Fruit fly (Drosophila melanogaster) whole organism, pupa: ENCODE data around the gene CG17375.

ENCODE experiments used
- CG15710 ChIP-seq: fragments of 200-800 bp; sonication (Bioruptor generic); optimal IDR thresholded peaks from 2 replicates; lab custom pipeline; 2018; ENCODE audit warnings: missing biosample characterization, mild to moderate bottlenecking, missing genetic modification characterization, moderate library complexity
- CG32121 ChIP-seq: fragments of 200-800 bp; sonication (Bioruptor generic); IDR thresholded peaks from 2 replicates; pipeline ENCODE4 v1.3.6; 2022; ENCODE audit warnings: missing biosample characterization, missing genetic modification characterization
- CG8301 ChIP-seq: fragments of 200-800 bp; sonication (Bioruptor generic); optimal IDR thresholded peaks from 2 replicates; lab custom pipeline; 2018; ENCODE audit warnings: missing biosample characterization, mild to moderate bottlenecking, missing genetic modification characterization
- CG9948 ChIP-seq: fragments of 200-800 bp; sonication (Bioruptor generic); optimal IDR thresholded peaks from 2 replicates; lab custom pipeline; 2018; ENCODE audit warnings: missing biosample characterization, mild to moderate bottlenecking, missing genetic modification characterization, moderate library complexity
- EcR ChIP-seq: fragments of 200-800 bp; sonication (Bioruptor generic); optimal IDR thresholded peaks from 3 replicates; lab custom pipeline; 2019; ENCODE audit warnings: missing biosample characterization, missing genetic modification characterization, mild to moderate bottlenecking, moderate library complexity, missing genetic modification reagents
- Ets98B ChIP-seq: fragments of 200-800 bp; sonication (Bioruptor generic); IDR thresholded peaks from 2 replicates; pipeline ENCODE4 v1.3.6; 2022; ENCODE audit warnings: missing biosample characterization, missing genetic modification characterization
- fd96Ca ChIP-seq: fragments of 200-800 bp; sonication (Bioruptor generic); IDR thresholded peaks from 3 replicates; pipeline ENCODE4 v1.3.6; 2022; ENCODE audit warnings: missing biosample characterization, missing genetic modification characterization
- gl ChIP-seq: fragments of 200-800 bp; sonication (Bioruptor generic); optimal IDR thresholded peaks from 2 replicates; lab custom pipeline; 2018; ENCODE audit warnings: missing biosample characterization, mild to moderate bottlenecking, missing genetic modification characterization
- rn ChIP-seq: fragments of 200-800 bp; sonication (Bioruptor generic); IDR thresholded peaks from 2 replicates; pipeline ENCODE4 v1.3.6; 2022; ENCODE audit warnings: missing biosample characterization, missing genetic modification characterization

DNA sequence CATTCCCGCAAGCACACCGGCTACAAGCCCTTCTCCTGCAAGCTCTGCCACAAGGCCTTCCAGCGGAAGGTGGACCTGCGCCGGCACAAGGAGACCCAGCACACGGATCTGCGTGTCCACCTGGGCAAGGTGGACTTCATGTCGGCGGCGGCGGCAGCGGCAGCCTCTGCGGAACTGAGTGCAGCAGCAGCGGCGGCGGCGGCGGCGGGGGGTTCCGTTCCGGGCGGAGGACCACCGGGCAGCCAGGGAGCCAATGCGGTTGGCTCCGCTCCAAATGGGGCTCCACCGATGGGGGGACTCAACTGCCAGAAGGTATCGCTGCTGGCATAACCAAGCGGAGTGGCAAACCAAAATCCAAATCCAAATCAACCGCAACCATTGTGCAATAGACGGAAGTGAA, 32.2 kb upstream of the CG17375 start:
- TF ChIP-seq fd96Ca (GFP tag; lab: Robert Waterston, UW) (no peak), CG8301 (tag; lab: Kevin White, UChicago) (no peak), CG32121 (GFP tag; lab: Robert Waterston, UW) (no peak), Ets98B (GFP tag; lab: Robert Waterston, UW) (no peak), EcR (GFP tag; lab: Kevin White, UChicago) (no peak), rn (GFP tag; lab: Robert Waterston, UW) (no peak), gl (no peak), CG9948 (no peak), CG15710 (tag; lab: Kevin White, UChicago) (no peak)
